Worm (Caenorhabditis elegans) whole organism, dauer: ENCODE results near the gene col-130.

Experiments used
- unc-62 ChIP-seq: sonication (generic microtip); optimal IDR thresholded peaks from 2 replicates; lab custom pipeline; 2017; ENCODE audit warnings: missing biosample characterization, missing genetic modification reagents, missing genetic modification characterization

col-130 gene

ce11 chrIV:12431755-12432154 is 3.4 kb upstream of the col-130 start:
- no peak for TF ChIP-seq unc-62

- no peak for TF ChIP-seq unc-62
Measured at ce11 chrIV:12429504-12429903, 1.2 kb upstream of the col-130 start.

ce11 chrIV:12427687-12428284 is 530 bp downstream of the col-130 start:
- no peak for TF ChIP-seq unc-62

ce11 chrIV:12425595-12425994 is 2.7 kb downstream of the col-130 start:
- TF ChIP-seq unc-62 = no peak

ce11 chrIV:12420455-12420854 is 7.9 kb downstream of the col-130 start, which contains the start of gene ugt-65:
Gene ugt-65 (plus strand): TSS chrIV:12420683.
- no peak for TF ChIP-seq unc-62

- TF ChIP-seq unc-62 = no peak
Measured at ce11 chrIV:12419291-12419690, 9.0 kb downstream of the col-130 start.

- TF ChIP-seq unc-62 = no peak
Measured at ce11 chrIV:12417536-12418195, 10.7 kb downstream of the col-130 start, which contains the start of gene F08G5.3. Gene F08G5.3 (minus strand): TSS chrIV:12417586.

- no peak for TF ChIP-seq unc-62
Measured at ce11 chrIV:12416629-12417404, 11.5 kb downstream of the col-130 start.

- TF ChIP-seq unc-62 = no peak
Measured at ce11 chrIV:12414601-12415000, 13.7 kb downstream of the col-130 start.

ce11 chrIV:12410167-12410566 is 18.1 kb downstream of the col-130 start, which contains the start of gene acl-13:
Gene acl-13 (plus strand): TSS chrIV:12410467.
- no peak for TF ChIP-seq unc-62

- TF ChIP-seq unc-62 = no peak
Measured at ce11 chrIV:12408625-12409024, 19.7 kb downstream of the col-130 start, which contains the start of gene dsb-1. Gene dsb-1 (plus strand): TSS chrIV:12408925.

ce11 chrIV:12404137-12404536 is 24.2 kb downstream of the col-130 start, which contains the start of gene gex-3:
Gene gex-3 (plus strand): TSS chrIV:12404431.
- TF ChIP-seq unc-62 = no peak

- no peak for TF ChIP-seq unc-62
Measured at ce11 chrIV:12403440-12403839, 24.9 kb downstream of the col-130 start.

- no peak for TF ChIP-seq unc-62
Measured at ce11 chrIV:12399983-12400382, 28.3 kb downstream of the col-130 start.

- TF ChIP-seq unc-62 = no peak
Measured at ce11 chrIV:12398437-12398836, 29.9 kb downstream of the col-130 start, which contains the start of gene acs-20. Gene acs-20 (minus strand): TSS chrIV:12398706.

ce11 chrIV:12396645-12397258 is 31.6 kb downstream of the col-130 start:
- no peak for TF ChIP-seq unc-62
